Fruit fly (Drosophila melanogaster) whole organism, embryonic: ENCODE measurements around the gene CG7366.

Experiments
- B-H2 ChIP-seq: fragments of 200-800 bp; sonication (Bioruptor generic); optimal IDR thresholded peaks from 2 replicates; lab custom pipeline; 2018; ENCODE audit warnings: missing biosample characterization, mild to moderate bottlenecking, missing genetic modification characterization
- Bgb ChIP-seq: fragments of 200-800 bp; sonication (Bioruptor generic); IDR thresholded peaks from 2 replicates; pipeline ENCODE4 v1.3.6; 2022; ENCODE audit warnings: missing biosample characterization, missing genetic modification characterization; ENCODE audit not compliant: partially characterized antibody
- Bteb2 ChIP-seq: fragments of 200-800 bp; sonication (Bioruptor generic); optimal IDR thresholded peaks from 2 replicates; lab custom pipeline; 2016; ENCODE audit warnings: missing biosample characterization, missing genetic modification characterization
- C15 ChIP-seq: fragments of 200-800 bp; sonication (Bioruptor generic); IDR thresholded peaks from 3 replicates; pipeline ENCODE4 v1.3.6; 2022; ENCODE audit warnings: missing biosample characterization, missing genetic modification characterization
- CG1024 ChIP-seq: fragments of 200-800 bp; sonication (Bioruptor generic); IDR thresholded peaks from 2 replicates; pipeline ENCODE4 v1.3.6; 2022; ENCODE audit warnings: missing biosample characterization, missing genetic modification characterization
- CG10366 ChIP-seq: fragments of 200-800 bp; sonication (Bioruptor generic); IDR thresholded peaks from 2 replicates; pipeline ENCODE4 v1.3.6; 2022; ENCODE audit warnings: missing biosample characterization, missing genetic modification characterization
- CG13123 ChIP-seq: fragments of 200-800 bp; sonication (Bioruptor generic); optimal IDR thresholded peaks from 2 replicates; lab custom pipeline; 2016; ENCODE audit warnings: missing biosample characterization, missing genetic modification characterization
- CG1647 ChIP-seq: fragments of 200-800 bp; sonication (Bioruptor generic); optimal IDR thresholded peaks from 3 replicates; lab custom pipeline; 2016; ENCODE audit warnings: missing biosample characterization, missing genetic modification characterization
- CG17328 ChIP-seq: fragments of 200-800 bp; sonication (Bioruptor generic); IDR thresholded peaks from 2 replicates; pipeline ENCODE4 v1.3.6; 2022; ENCODE audit warnings: missing biosample characterization, missing genetic modification characterization
- CG17829 ChIP-seq: fragments of 200-800 bp; optimal IDR thresholded peaks from 2 replicates; lab custom pipeline; 2019; ENCODE audit warnings: missing biosample characterization, mild to moderate bottlenecking, missing genetic modification characterization, moderate library complexity
- CG18011 ChIP-seq: fragments of 200-800 bp; sonication (Bioruptor generic); optimal IDR thresholded peaks from 2 replicates; lab custom pipeline; 2017; ENCODE audit warnings: missing biosample characterization, missing genetic modification characterization, mild to moderate bottlenecking, moderate library complexity, missing genotype
- CG2202 ChIP-seq: fragments of 200-800 bp; sonication (Bioruptor generic); optimal IDR thresholded peaks from 2 replicates; lab custom pipeline; 2018; ENCODE audit warnings: missing biosample characterization, mild to moderate bottlenecking, missing genetic modification characterization
- CG2875 ChIP-seq: fragments of 200-800 bp; sonication (Bioruptor generic); optimal IDR thresholded peaks from 2 replicates; lab custom pipeline; 2017; ENCODE audit warnings: missing biosample characterization, mild to moderate bottlenecking, missing genetic modification characterization, missing genetic modification reagents
- CG30020 ChIP-seq: fragments of 200-800 bp; optimal IDR thresholded peaks from 2 replicates; lab custom pipeline; 2019; ENCODE audit warnings: missing biosample characterization, mild to moderate bottlenecking, missing genetic modification characterization, moderate library complexity
- CG31365 ChIP-seq: fragments of 200-800 bp; sonication (Bioruptor generic); optimal IDR thresholded peaks from 2 replicates; lab custom pipeline; 2018; ENCODE audit warnings: missing biosample characterization, mild to moderate bottlenecking, missing genetic modification characterization
- CG4282 ChIP-seq: fragments of 200-800 bp; sonication (Bioruptor generic); optimal IDR thresholded peaks from 2 replicates; lab custom pipeline; 2016; ENCODE audit warnings: missing biosample characterization, missing genetic modification characterization
- CG4707 ChIP-seq: fragments of 200-800 bp; sonication (Bioruptor generic); optimal IDR thresholded peaks from 2 replicates; lab custom pipeline; 2018; ENCODE audit warnings: missing biosample characterization, mild to moderate bottlenecking, missing genetic modification characterization, moderate library complexity
- CG7839 ChIP-seq: fragments of 200-800 bp; sonication (Bioruptor generic); optimal IDR thresholded peaks from 3 replicates; lab custom pipeline; 2018; ENCODE audit warnings: missing biosample characterization, mild to moderate bottlenecking, missing genetic modification characterization, moderate library complexity
- CG7928 ChIP-seq: fragments of 200-800 bp; sonication (Bioruptor generic); optimal IDR thresholded peaks from 2 replicates; lab custom pipeline; 2017; ENCODE audit warnings: missing biosample characterization, mild to moderate bottlenecking, missing genetic modification characterization
- CG8388 ChIP-seq: fragments of 200-800 bp; sonication (Bioruptor generic); optimal IDR thresholded peaks from 2 replicates; lab custom pipeline; 2019; ENCODE audit warnings: missing biosample characterization, mild to moderate bottlenecking, missing genetic modification characterization, moderate library complexity
- Drgx ChIP-seq: fragments of 200-800 bp; sonication (Bioruptor generic); IDR thresholded peaks from 2 replicates; pipeline ENCODE4 v1.3.6; 2022; ENCODE audit warnings: missing biosample characterization, missing genetic modification characterization
- Hr51 ChIP-seq, 2 experiments: fragments of 200-800 bp; sonication (Bioruptor generic); optimal IDR thresholded peaks; 2 replicates in 1 of 2; 3 replicates in 1 of 2; lab custom pipeline; 2016 to 2018; ENCODE audit warnings: missing biosample characterization in 2 of 2, missing genetic modification characterization in 2 of 2, mild to moderate bottlenecking in 1 of 2, moderate library complexity in 1 of 2
- Myb ChIP-seq: fragments of 200-800 bp; sonication (Bioruptor generic); optimal IDR thresholded peaks from 2 replicates; lab custom pipeline; 2016; ENCODE audit warnings: missing biosample characterization, missing genetic modification characterization
- Oaz ChIP-seq: fragments of 200-800 bp; sonication (Bioruptor generic); IDR thresholded peaks from 2 replicates; pipeline ENCODE4 v1.3.6; 2022; ENCODE audit warnings: missing biosample characterization, missing genetic modification characterization
- Oli ChIP-seq: fragments of 200-800 bp; sonication (Bioruptor generic); optimal IDR thresholded peaks from 2 replicates; lab custom pipeline; 2018; ENCODE audit warnings: missing biosample characterization, mild to moderate bottlenecking, missing genetic modification characterization, moderate library complexity
- Opbp ChIP-seq: fragments of 200-800 bp; sonication (Bioruptor generic); IDR thresholded peaks from 3 replicates; pipeline ENCODE4 v1.3.6; 2022; ENCODE audit warnings: missing biosample characterization, missing genetic modification characterization; ENCODE audit not compliant: partially characterized antibody
- Side ChIP-seq: fragments of 200-800 bp; sonication (Bioruptor generic); optimal IDR thresholded peaks from 2 replicates; lab custom pipeline; 2016; ENCODE audit warnings: missing biosample characterization, missing genetic modification characterization
- Sry-β ChIP-seq: fragments of 200-800 bp; sonication (Bioruptor generic); optimal IDR thresholded peaks from 2 replicates; lab custom pipeline; 2018; ENCODE audit warnings: missing biosample characterization, mild to moderate bottlenecking, missing genetic modification characterization, moderate library complexity
- Ssrp ChIP-seq: fragments of 200-800 bp; sonication (Bioruptor generic); optimal IDR thresholded peaks from 2 replicates; lab custom pipeline; 2018; ENCODE audit warnings: missing biosample characterization, mild to moderate bottlenecking, missing genetic modification characterization, moderate library complexity
- Stat92E ChIP-seq, 3 experiments: fragments of >200 bp in 2 of 3; fragments of 200-800 bp in 1 of 3; sonication (Bioruptor generic) in 1 of 3; optimal IDR thresholded peaks; 2 replicates each; lab custom pipeline; 2017 to 2019; ENCODE audit warnings: missing biosample characterization in 3 of 3, missing genetic modification characterization in 3 of 3, mild to moderate bottlenecking in 1 of 3, moderate library complexity in 1 of 3
- cas ChIP-seq: fragments of 200-800 bp; sonication (Bioruptor generic); IDR thresholded peaks from 2 replicates; pipeline ENCODE4 v1.3.6; 2022; ENCODE audit warnings: missing biosample characterization, missing genetic modification characterization
- chn ChIP-seq: fragments of 200-800 bp; sonication (Bioruptor generic); optimal IDR thresholded peaks from 2 replicates; lab custom pipeline; 2016; ENCODE audit warnings: missing biosample characterization, missing genetic modification characterization
- croc ChIP-seq: fragments of 200-800 bp; sonication (Bioruptor generic); conservative IDR thresholded peaks from 3 replicates; pipeline ENCODE4 v1.3.6; 2022; ENCODE audit warnings: missing biosample characterization, missing genetic modification characterization
- dmrt11E ChIP-seq: fragments of 200-800 bp; sonication (Bioruptor generic); optimal IDR thresholded peaks from 3 replicates; lab custom pipeline; 2018; ENCODE audit warnings: missing biosample characterization, mild to moderate bottlenecking, missing genetic modification characterization, moderate library complexity
- ewg ChIP-seq: fragments of 200-800 bp; sonication (Bioruptor generic); optimal IDR thresholded peaks from 3 replicates; lab custom pipeline; 2017; ENCODE audit warnings: mild to moderate bottlenecking, missing biosample characterization, missing genetic modification reagents, missing genetic modification characterization
- gro ChIP-seq: fragments of 200-800 bp; sonication (Bioruptor generic); optimal IDR thresholded peaks from 2 replicates; lab custom pipeline; 2016; ENCODE audit warnings: missing biosample characterization, missing genetic modification characterization
- insv ChIP-seq, 2 experiments: fragments of 200-800 bp; sonication (Bioruptor generic); optimal IDR thresholded peaks; 3 replicates each; lab custom pipeline; 2016 to 2018; ENCODE audit warnings: missing biosample characterization in 2 of 2, missing genetic modification characterization in 2 of 2
- lola ChIP-seq, 3 experiments: fragments of >200 bp in 2 of 3; fragments of 200-800 bp in 1 of 3; sonication (Bioruptor generic) in 1 of 3; optimal IDR thresholded peaks; 2 replicates each; lab custom pipeline; 2017 to 2019; ENCODE audit warnings: missing biosample characterization in 3 of 3, missing genetic modification characterization in 3 of 3, mild to moderate bottlenecking in 1 of 3, moderate library complexity in 1 of 3
- nerfin-2 ChIP-seq: fragments of 200-800 bp; sonication (Bioruptor generic); IDR thresholded peaks from 2 replicates; pipeline ENCODE4 v1.3.6; 2022; ENCODE audit warnings: missing biosample characterization, missing genetic modification characterization; ENCODE audit not compliant: partially characterized antibody
- pan ChIP-seq, 4 experiments: fragments of >200 bp in 3 of 4; fragments of 200-800 bp in 1 of 4; sonication (Bioruptor generic) in 1 of 4; optimal IDR thresholded peaks in 3 of 4; IDR thresholded peaks in 1 of 4; 2 replicates each; pipeline versions ENCODE4 v1.3.6 to Lab custom; 2017 to 2022; ENCODE audit warnings: missing biosample characterization in 2 of 4, missing genetic modification characterization in 2 of 4, mixed read lengths in 1 of 4
- scrt ChIP-seq: fragments of 200-800 bp; sonication (Bioruptor generic); optimal IDR thresholded peaks from 2 replicates; lab custom pipeline; 2018; ENCODE audit warnings: missing biosample characterization, mild to moderate bottlenecking, missing genetic modification characterization, moderate library complexity
- sima ChIP-seq: fragments of 200-800 bp; sonication (Bioruptor generic); optimal IDR thresholded peaks from 2 replicates; lab custom pipeline; 2016; ENCODE audit warnings: missing biosample characterization, missing genetic modification characterization
- sisA ChIP-seq: fragments of 200-800 bp; sonication (Bioruptor generic); IDR thresholded peaks from 2 replicates; pipeline ENCODE4 v1.3.6; 2022; ENCODE audit warnings: missing biosample characterization, missing genetic modification characterization
- stc ChIP-seq: fragments of 200-800 bp; sonication (Bioruptor generic); IDR thresholded peaks from 2 replicates; pipeline ENCODE4 v1.3.6; 2022; ENCODE audit warnings: missing biosample characterization, missing genetic modification characterization
- tup ChIP-seq: fragments of 200-800 bp; sonication (Bioruptor generic); optimal IDR thresholded peaks from 2 replicates; lab custom pipeline; 2016; ENCODE audit warnings: missing biosample characterization, mild to moderate bottlenecking, missing genetic modification characterization, moderate library complexity
- wek ChIP-seq: fragments of 200-800 bp; sonication (Bioruptor generic); optimal IDR thresholded peaks from 3 replicates; lab custom pipeline; 2018; ENCODE audit warnings: missing biosample characterization, mild to moderate bottlenecking, missing genetic modification characterization, moderate library complexity
- zfh2 ChIP-seq: fragments of 200-800 bp; sonication (Bioruptor generic); optimal IDR thresholded peaks from 2 replicates; lab custom pipeline; 2016; ENCODE audit warnings: missing biosample characterization, missing genetic modification characterization

Gene CG7366

DNA sequence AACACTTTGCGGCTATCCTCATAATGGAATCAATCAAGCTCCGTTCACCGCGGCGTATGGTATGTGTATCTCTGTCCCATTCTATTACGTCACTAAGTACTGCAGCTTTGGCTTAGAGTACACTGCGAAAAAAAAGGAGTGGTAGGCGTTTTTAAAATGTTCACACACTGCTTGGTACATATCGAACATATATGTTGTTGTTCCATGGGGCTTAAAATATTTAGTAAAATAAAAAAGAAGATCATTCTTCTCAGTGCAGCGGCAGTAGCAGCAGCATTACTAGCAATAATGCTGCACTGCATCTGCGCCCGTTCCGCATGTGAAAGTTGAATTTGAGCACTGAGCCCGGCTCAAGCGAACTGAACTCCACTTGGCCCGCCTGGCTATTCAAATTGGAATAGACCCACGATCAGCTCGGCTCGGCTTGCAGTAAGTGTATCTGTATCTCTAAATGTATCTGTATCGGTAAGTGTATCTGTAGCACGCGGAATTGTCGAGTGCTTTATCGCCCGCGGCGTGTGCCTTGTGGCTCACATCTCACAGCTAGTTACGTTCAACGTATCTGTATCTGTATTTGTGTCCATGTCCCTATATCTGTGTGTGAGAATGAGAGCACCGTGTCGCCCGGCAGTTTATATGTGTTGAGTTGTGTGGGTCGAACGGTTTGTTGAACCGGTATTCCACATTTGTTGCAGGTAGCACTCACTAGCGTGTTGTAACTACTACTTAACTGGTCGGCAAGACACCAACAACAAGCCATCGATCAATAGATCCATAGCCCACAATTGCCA lies 48.8 kb downstream of the CG7366 start (continued):
- TF ChIP-seq CG17328 (peak; percentile 63), cas (GFP tag; lab: Robert Waterston, UW) (no peak), Bgb (no peak), CG4282 (GFP tag; lab: Kevin White, UChicago) (no peak), dmrt11E (no peak), Stat92E (GFP tag; optimal IDR thresholded peaks at IDR 0.05; lab: Kevin White, UChicago) (no peak), croc (GFP tag; lab: Robert Waterston, UW) (peak; percentile 36; the same call in 2 of the 3 replicates), CG31365 (tag; lab: Kevin White, UChicago) (no peak), gro (GFP tag; lab: Kevin White, UChicago) (no peak), ewg (GFP tag; lab: Kevin White, UChicago) (peak; percentile 43), lola (GFP tag; optimal IDR thresholded peaks at IDR 0.05; lab: Kevin White, UChicago) (no peak), CG1647 (peak; percentile 54), Ssrp (peak; percentile 56), Side (GFP tag; lab: Kevin White, UChicago) (peak; percentile 26), CG2202 (tag; lab: Kevin White, UChicago) (no peak), zfh2 (no peak), CG1024 (peak; percentile 51; the same call in 1 of the 2 replicates), pan (optimal IDR thresholded peaks at IDR 0.05; lab: Kevin White, UChicago) (no peak), pan (GFP tag; optimal IDR thresholded peaks at IDR 0.05 in 1 of 2, IDR thresholded peaks at IDR 0.05 in 1 of 2) (peak in 1 of 2 experiments; percentile 69), CG17829 (tag; lab: Kevin White, UChicago) (no peak), Hr51 (GFP tag; optimal IDR thresholded peaks at IDR 0.05; lab: Kevin White, UChicago) (peak in 1 of 2 experiments; percentile 85), stc (GFP tag; lab: Robert Waterston, UW) (peak; percentile 60), insv (GFP tag; optimal IDR thresholded peaks at IDR 0.05; lab: Kevin White, UChicago) (no peak), CG10366 (GFP tag; lab: Robert Waterston, UW) (peak; percentile 67), CG7839 (peak; percentile 58), C15 (GFP tag; lab: Robert Waterston, UW) (no peak), Oaz (no peak), CG2875 (GFP tag; lab: Kevin White, UChicago) (peak; percentile 59), nerfin-2 (GFP tag; lab: Robert Waterston, UW) (no peak), B-H2 (GFP tag; lab: Kevin White, UChicago) (no peak), sima (GFP tag; lab: Kevin White, UChicago) (no peak), Sry-β (GFP tag; lab: Kevin White, UChicago) (no peak), CG7928 (GFP tag; lab: Kevin White, UChicago) (no peak), Opbp (no peak), sisA (peak; percentile 68), Bteb2 (GFP tag; lab: Kevin White, UChicago) (no peak), tup (no peak), chn (GFP tag; lab: Kevin White, UChicago) (no peak), Myb (GFP tag; lab: Kevin White, UChicago) (no peak), CG18011 (no peak), scrt (GFP tag; lab: Kevin White, UChicago) (peak; percentile 32), wek (GFP tag; lab: Kevin White, UChicago) (no peak), Oli (tag; lab: Kevin White, UChicago) (peak; percentile 76), CG30020 (tag; lab: Kevin White, UChicago) (no peak), CG4707 (GFP tag; lab: Kevin White, UChicago) (no peak), CG13123 (GFP tag; lab: Kevin White, UChicago) (no peak), CG8388 (GFP tag; lab: Kevin White, UChicago) (peak; percentile 32), Drgx (GFP tag; lab: Robert Waterston, UW) (peak; percentile 97)
